Fruit fly (Drosophila melanogaster): ENCODE measurements around the gene aub.
A peak's percentile ranks its signal among the peaks of the same experiment; 100 is the strongest.

The aub gene

dm6 chr2L:10986138-10986537, 15.1 kb downstream of the aub start (continued):
- no peak for TF ChIP-seq Gsc (GFP tag; IDR thresholded peaks at IDR 0.05)
- TF ChIP-seq CG1529 (GFP tag; optimal IDR thresholded peaks at IDR 0.05): no peak
- TF ChIP-seq lola (GFP tag; optimal IDR thresholded peaks at IDR 0.05): no peak
- peak; percentile 72 for TF ChIP-seq ap (GFP tag; IDR thresholded peaks at IDR 0.05)
- no peak for TF ChIP-seq az2 (GFP tag; optimal IDR thresholded peaks at IDR 0.05)
- no peak for TF ChIP-seq Nf-YB (GFP tag; optimal IDR thresholded peaks at IDR 0.05)
- peak; percentile 74 for TF ChIP-seq Xrp1 (GFP tag; IDR thresholded peaks at IDR 0.05)
- no peak for TF ChIP-seq CG12299 (tag; optimal IDR thresholded peaks at IDR 0.05)
- peak; percentile 4 for TF ChIP-seq CG1602 (GFP tag; optimal IDR thresholded peaks at IDR 0.05)
- TF ChIP-seq Ets97D (GFP tag; optimal IDR thresholded peaks at IDR 0.05): peak; percentile 16
- peak; percentile 39; the same call in 1 of the 2 replicates for TF ChIP-seq E2f1 (GFP tag; IDR thresholded peaks at IDR 0.05)
- no peak for TF ChIP-seq Taf1 (GFP tag; IDR thresholded peaks at IDR 0.05)
- no peak for TF ChIP-seq bab2 (GFP tag; optimal IDR thresholded peaks at IDR 0.05)
- no peak; the same call in 2 of the 3 replicates for TF ChIP-seq gce (GFP tag; IDR thresholded peaks at IDR 0.05)
- no peak for TF ChIP-seq corto (GFP tag; optimal IDR thresholded peaks at IDR 0.05)
- TF ChIP-seq Deaf1 (tag; optimal IDR thresholded peaks at IDR 0.05): no peak
- TF ChIP-seq bsh (GFP tag; optimal IDR thresholded peaks at IDR 0.05): peak in 1 of 2 experiments; percentile 31
- TF ChIP-seq ara (GFP tag; IDR thresholded peaks at IDR 0.05): peak; percentile 63; the same call in 1 of the 2 replicates
- no peak for TF ChIP-seq fd64A (GFP tag; optimal IDR thresholded peaks at IDR 0.05)
- TF ChIP-seq CG6272 (GFP tag; IDR thresholded peaks at IDR 0.05): no peak
- TF ChIP-seq B-H2 (GFP tag; optimal IDR thresholded peaks at IDR 0.05): no peak
- TF ChIP-seq cad (GFP tag; optimal IDR thresholded peaks at IDR 0.05): no peak
- TF ChIP-seq CG5245 (GFP tag; optimal IDR thresholded peaks at IDR 0.05): peak; percentile 70
- TF ChIP-seq Chrac-16 (GFP tag; optimal IDR thresholded peaks at IDR 0.05): no peak
- peak; percentile 44 for TF ChIP-seq CG4328 (GFP tag; optimal IDR thresholded peaks at IDR 0.05)
- no peak for TF ChIP-seq CG10366 (GFP tag; IDR thresholded peaks at IDR 0.05)
- TF ChIP-seq Fer1 (GFP tag; optimal IDR thresholded peaks at IDR 0.05): peak; percentile 47
- 0 out of 2 replicates have a peak, but pooled peaks have one; percentile 9 for TF ChIP-seq bowl (GFP tag; IDR thresholded peaks at IDR 0.05)
- no peak for TF ChIP-seq insv (GFP tag; optimal IDR thresholded peaks at IDR 0.05)
- peak; percentile 39 for TF ChIP-seq CG18764 (GFP tag; optimal IDR thresholded peaks at IDR 0.05)
- TF ChIP-seq lbe (GFP tag; optimal IDR thresholded peaks at IDR 0.05): peak; percentile 17
- peak; percentile 34; the same call in 1 of the 3 replicates for TF ChIP-seq B-H1 (GFP tag; IDR thresholded peaks at IDR 0.05)
- TF ChIP-seq so (GFP tag; IDR thresholded peaks at IDR 0.05): 0 out of 3 replicates have a peak, but pooled peaks have one; percentile 62
- no peak for TF ChIP-seq CG10431 (GFP tag; optimal IDR thresholded peaks at IDR 0.05)
- TF ChIP-seq ash1 (GFP tag; optimal IDR thresholded peaks at IDR 0.05): no peak
- no peak for TF ChIP-seq Lim3 (GFP tag; IDR thresholded peaks at IDR 0.05)
- peak; percentile 47 for TF ChIP-seq CG5953 (GFP tag; IDR thresholded peaks at IDR 0.05)
- TF ChIP-seq CG2129 (GFP tag; IDR thresholded peaks at IDR 0.05; ENCODE audit: partially characterized antibody): no peak
- no peak for TF ChIP-seq Atf-2 (GFP tag; optimal IDR thresholded peaks at IDR 0.05)
- no peak for TF ChIP-seq pum (GFP tag; optimal IDR thresholded peaks at IDR 0.05)
- TF ChIP-seq cwo (GFP tag; optimal IDR thresholded peaks at IDR 0.05): peak; percentile 75
- no peak for TF ChIP-seq CG10654 (GFP tag; optimal IDR thresholded peaks at IDR 0.05)
- no peak for TF ChIP-seq trh (GFP tag; optimal IDR thresholded peaks at IDR 0.05)
- no peak for TF ChIP-seq repo (GFP tag; optimal IDR thresholded peaks at IDR 0.05)
- TF ChIP-seq CG16815 (GFP tag; optimal IDR thresholded peaks at IDR 0.05): no peak
- TF ChIP-seq Dip3 (GFP tag; optimal IDR thresholded peaks at IDR 0.05): no peak
- TF ChIP-seq tll (GFP tag; optimal IDR thresholded peaks at IDR 0.05): no peak
- no peak for TF ChIP-seq CG12155 (GFP tag; optimal IDR thresholded peaks at IDR 0.05)
- peak; percentile 48 for TF ChIP-seq nmo (GFP tag; optimal IDR thresholded peaks at IDR 0.05)
- TF ChIP-seq PHDP (tag; optimal IDR thresholded peaks at IDR 0.05): no peak
- no peak for TF ChIP-seq Hmx (GFP tag; optimal IDR thresholded peaks at IDR 0.05)
- no peak for TF ChIP-seq sna (GFP tag; IDR thresholded peaks at IDR 0.05; ENCODE audit: partially characterized antibody)

All from whole organism, embryonic.